Worm (Caenorhabditis elegans) whole organism, L4 larva: ENCODE measurements around the gene F40C5.1.
A peak's percentile ranks its signal among the peaks of the same experiment; 100 is the strongest.

Source experiments
- D1046.2 ChIP-seq: fragments of 200-800 bp; sonication (Bioruptor generic); IDR thresholded peaks from 2 replicates; pipeline ENCODE4 v1.3.6; 2022; ENCODE audit warnings: missing genetic modification characterization, missing compliant biosample characterization
- F26F4.8 ChIP-seq: fragments of 200-800 bp; sonication (Bioruptor generic); conservative IDR thresholded peaks from 2 replicates; pipeline ENCODE4 v1.3.6; 2022; ENCODE audit warnings: missing genetic modification characterization, missing compliant biosample characterization
- T26A8.4 ChIP-seq: fragments of 200-800 bp; sonication (Bioruptor generic); IDR thresholded peaks from 2 replicates; pipeline ENCODE4 v1.3.6; 2022; ENCODE audit warnings: missing genetic modification characterization, missing compliant biosample characterization
- Y105C5A.15 ChIP-seq: fragments of 200-800 bp; sonication (Bioruptor generic); IDR thresholded peaks from 2 replicates; pipeline ENCODE4 v1.3.6; 2022; ENCODE audit warnings: missing genetic modification characterization, missing compliant biosample characterization
- Y75B8A.6 ChIP-seq: fragments of 200-800 bp; sonication (Bioruptor generic); IDR thresholded peaks from 2 replicates; pipeline ENCODE4 v1.3.6; 2022; ENCODE audit warnings: missing genetic modification reagents, missing genetic modification characterization, missing compliant biosample characterization
- ZK337.2 ChIP-seq: fragments of 200-800 bp; sonication (Bioruptor generic); IDR thresholded peaks from 2 replicates; pipeline ENCODE4 v1.3.6; 2022; ENCODE audit warnings: missing genetic modification reagents, missing genetic modification characterization, missing compliant biosample characterization
- ZK546.5 ChIP-seq, 2 experiments: sonication (generic microtip); optimal IDR thresholded peaks; 2 replicates each; lab custom pipeline; 2017; ENCODE audit warnings: missing biosample characterization in 2 of 2, missing genetic modification characterization in 2 of 2
- aly-2 ChIP-seq: sonication (generic microtip); optimal IDR thresholded peaks from 2 replicates; lab custom pipeline; 2018; ENCODE audit warnings: missing biosample characterization, missing genetic modification characterization
- ama-1 ChIP-seq: fragments of 150-350 bp; optimal IDR thresholded peaks from 2 replicates; lab custom pipeline; 2014; ENCODE audit warnings: inconsistent platforms, mixed read lengths
- attf-4 ChIP-seq: sonication (generic microtip); optimal IDR thresholded peaks from 3 replicates; lab custom pipeline; 2017; ENCODE audit warnings: missing biosample characterization, missing genetic modification characterization
- ceh-32 ChIP-seq: sonication (generic microtip); optimal IDR thresholded peaks from 2 replicates; lab custom pipeline; 2016; ENCODE audit warnings: mild to moderate bottlenecking, missing genetic modification characterization, missing compliant biosample characterization; ENCODE audit not compliant: poor library complexity
- ceh-44 ChIP-seq: fragments of 200-800 bp; sonication (Bioruptor generic); IDR thresholded peaks from 2 replicates; pipeline ENCODE4 v1.3.6; 2022; ENCODE audit warnings: missing genetic modification reagents, missing genetic modification characterization, missing compliant biosample characterization
- ceh-62 ChIP-seq: sonication (generic microtip); optimal IDR thresholded peaks from 2 replicates; lab custom pipeline; 2017; ENCODE audit warnings: missing biosample characterization, missing genetic modification characterization
- ces-1 ChIP-seq: fragments of 150-350 bp; sonication (generic microtip); optimal IDR thresholded peaks from 4 replicates; lab custom pipeline; 2014; ENCODE audit warnings: missing biosample characterization, missing genetic modification reagents, missing genetic modification characterization
- daf-16 ChIP-seq, 3 experiments: sonication (generic microtip); optimal IDR thresholded peaks; 2 replicates each; lab custom pipeline; 2016 to 2017; ENCODE audit warnings: missing genetic modification characterization in 3 of 3, missing genetic modification reagents in 3 of 3, mild to moderate bottlenecking in 2 of 3, missing compliant biosample characterization in 2 of 3, missing biosample characterization in 1 of 3, moderate library complexity in 1 of 3
- daf-8 ChIP-seq: fragments of 200-800 bp; sonication (Bioruptor generic); IDR thresholded peaks from 2 replicates; pipeline ENCODE4 v1.3.6; 2022; ENCODE audit warnings: missing genetic modification characterization, missing compliant biosample characterization
- dmd-8 ChIP-seq: fragments of 200-800 bp; sonication (Bioruptor generic); IDR thresholded peaks from 2 replicates; pipeline ENCODE4 v1.3.6; 2022; ENCODE audit warnings: missing genetic modification characterization, missing compliant biosample characterization
- dpl-1 ChIP-seq: fragments of 150-350 bp; optimal IDR thresholded peaks from 2 replicates; lab custom pipeline; 2014; ENCODE audit warnings: missing biosample characterization, missing genetic modification reagents, missing genetic modification characterization
- egl-27 ChIP-seq: sonication (generic microtip); optimal IDR thresholded peaks from 3 replicates; lab custom pipeline; 2017; ENCODE audit warnings: missing biosample characterization, missing genetic modification reagents, missing genetic modification characterization
- gei-8 ChIP-seq: fragments of 200-800 bp; sonication (Bioruptor generic); optimal IDR thresholded peaks from 2 replicates; lab custom pipeline; 2018; ENCODE audit warnings: mild to moderate bottlenecking, missing genetic modification characterization, missing compliant biosample characterization
- hif-1 ChIP-seq, 2 experiments: sonication (generic microtip); optimal IDR thresholded peaks; 2 replicates each; lab custom pipeline; 2016 to 2017; ENCODE audit warnings: missing compliant biosample characterization in 2 of 2, missing genetic modification characterization in 2 of 2, missing genetic modification reagents in 2 of 2, missing genotype in 2 of 2, mild to moderate bottlenecking in 1 of 2
- hlh-11 ChIP-seq: fragments of 200-800 bp; sonication (Bioruptor generic); optimal IDR thresholded peaks from 2 replicates; lab custom pipeline; 2018; ENCODE audit warnings: mild to moderate bottlenecking, missing genetic modification characterization, missing compliant biosample characterization
- hlh-30 ChIP-seq: sonication (generic microtip); optimal IDR thresholded peaks from 2 replicates; lab custom pipeline; 2017; ENCODE audit warnings: antibody characterized with exemption, mild to moderate bottlenecking, missing genetic modification characterization, missing compliant biosample characterization; ENCODE audit not compliant: insufficient read depth
- hmg-1.1 ChIP-seq: fragments of 200-800 bp; sonication (Bioruptor generic); IDR thresholded peaks from 2 replicates; pipeline ENCODE4 v1.3.6; 2022; ENCODE audit warnings: missing genetic modification reagents, missing genetic modification characterization, missing compliant biosample characterization
- jun-1 ChIP-seq: fragments of 150-350 bp; optimal IDR thresholded peaks from 2 replicates; lab custom pipeline; 2014; ENCODE audit warnings: missing biosample characterization, missing genetic modification reagents, missing genetic modification characterization
- lim-7 ChIP-seq: fragments of 200-800 bp; sonication (Bioruptor generic); IDR thresholded peaks from 2 replicates; pipeline ENCODE4 v1.3.6; 2022; ENCODE audit warnings: missing genetic modification characterization, missing compliant biosample characterization
- lin-1 ChIP-seq: fragments of 200-800 bp; sonication (Bioruptor generic); IDR thresholded peaks from 2 replicates; pipeline ENCODE4 v1.3.6; 2022; ENCODE audit warnings: missing genetic modification reagents, missing genetic modification characterization, missing compliant biosample characterization
- lin-15B ChIP-seq: fragments of 150-350 bp; sonication (generic microtip); optimal IDR thresholded peaks from 3 replicates; lab custom pipeline; 2014; ENCODE audit warnings: missing biosample characterization, missing genetic modification characterization
- madf-5 ChIP-seq, 2 experiments: fragments of 200-800 bp; sonication (Bioruptor generic); IDR thresholded peaks; 2 replicates each; pipeline ENCODE4 v1.3.6; 2022; ENCODE audit warnings: missing compliant biosample characterization in 2 of 2, missing genetic modification characterization in 2 of 2
- madf-9 ChIP-seq: fragments of 200-800 bp; sonication (Bioruptor generic); conservative IDR thresholded peaks from 2 replicates; pipeline ENCODE4 v1.3.6; 2022; ENCODE audit warnings: missing genetic modification reagents, missing genetic modification characterization, missing compliant biosample characterization
- mdl-1 ChIP-seq, 2 experiments: fragments of 150-350 bp in 1 of 2; sonication (generic microtip) in 1 of 2; optimal IDR thresholded peaks; 2 replicates each; lab custom pipeline; 2014 to 2017; ENCODE audit warnings: missing biosample characterization in 2 of 2, missing genetic modification characterization in 2 of 2
- mep-1 ChIP-seq: fragments of 150-350 bp; sonication (generic microtip); optimal IDR thresholded peaks from 3 replicates; lab custom pipeline; 2014; ENCODE audit warnings: missing biosample characterization, missing genetic modification characterization
- mes-2 ChIP-seq: sonication (generic microtip); optimal IDR thresholded peaks from 2 replicates; lab custom pipeline; 2016; ENCODE audit warnings: missing genotype, mild to moderate bottlenecking, missing genetic modification characterization, missing compliant biosample characterization; ENCODE audit not compliant: poor library complexity, severe bottlenecking
- mxl-3 ChIP-seq: fragments of 200-800 bp; sonication (Bioruptor generic); optimal IDR thresholded peaks from 2 replicates; lab custom pipeline; 2018; ENCODE audit warnings: mild to moderate bottlenecking, missing genetic modification characterization, missing compliant biosample characterization
- nhr-111 ChIP-seq: fragments of 200-800 bp; sonication (Bioruptor generic); optimal IDR thresholded peaks from 2 replicates; lab custom pipeline; 2018; ENCODE audit warnings: mild to moderate bottlenecking, missing genetic modification characterization, missing compliant biosample characterization
- nhr-41 ChIP-seq: fragments of 200-800 bp; sonication (Bioruptor generic); IDR thresholded peaks from 2 replicates; pipeline ENCODE4 v1.3.6; 2022; ENCODE audit warnings: missing genetic modification reagents, missing genetic modification characterization, missing compliant biosample characterization
- nhr-77 ChIP-seq: fragments of 150-350 bp; optimal IDR thresholded peaks from 2 replicates; lab custom pipeline; 2014; ENCODE audit warnings: missing biosample characterization, missing genetic modification characterization
- pqm-1 ChIP-seq: sonication (generic microtip); optimal IDR thresholded peaks from 2 replicates; lab custom pipeline; 2017; ENCODE audit warnings: missing biosample characterization, missing genetic modification characterization
- rbr-2 ChIP-seq: sonication (generic microtip); optimal IDR thresholded peaks from 2 replicates; lab custom pipeline; 2016; ENCODE audit warnings: missing genotype, missing genetic modification characterization, missing compliant biosample characterization
- sdz-12 ChIP-seq: fragments of 200-800 bp; sonication (Bioruptor generic); optimal IDR thresholded peaks from 2 replicates; lab custom pipeline; 2018; ENCODE audit warnings: mild to moderate bottlenecking, missing genetic modification characterization, missing compliant biosample characterization
- set-16 ChIP-seq: fragments of 200-800 bp; sonication (Bioruptor generic); IDR thresholded peaks from 2 replicates; pipeline ENCODE4 v1.3.6; 2022; ENCODE audit warnings: missing genetic modification reagents, missing genetic modification characterization, missing compliant biosample characterization
- skn-1 ChIP-seq: fragments of 150-350 bp; optimal IDR thresholded peaks from 2 replicates; lab custom pipeline; 2014; ENCODE audit warnings: missing biosample characterization, missing genetic modification characterization
- snpc-4 ChIP-seq: fragments of 150-350 bp; optimal IDR thresholded peaks from 2 replicates; lab custom pipeline; 2014; ENCODE audit warnings: missing biosample characterization, missing genetic modification characterization
- spr-1 ChIP-seq: sonication (generic microtip); optimal IDR thresholded peaks from 2 replicates; lab custom pipeline; 2016; ENCODE audit warnings: mild to moderate bottlenecking, missing genetic modification characterization, missing compliant biosample characterization
- spr-3 ChIP-seq: fragments of 200-800 bp; sonication (Bioruptor generic); optimal IDR thresholded peaks from 2 replicates; lab custom pipeline; 2018; ENCODE audit warnings: mild to moderate bottlenecking, missing genetic modification characterization, missing compliant biosample characterization
- tag-97 ChIP-seq: fragments of 200-800 bp; sonication (Bioruptor generic); IDR thresholded peaks from 2 replicates; pipeline ENCODE4 v1.3.6; 2022; ENCODE audit warnings: missing genetic modification characterization, missing compliant biosample characterization
- tra-1 ChIP-seq: fragments of 200-800 bp; sonication (Bioruptor generic); IDR thresholded peaks from 2 replicates; pipeline ENCODE4 v1.3.6; 2022; ENCODE audit warnings: missing genetic modification reagents, missing genetic modification characterization, missing compliant biosample characterization
- unc-62 ChIP-seq, 3 experiments: fragments of 150-350 bp in 1 of 3; sonication (generic microtip); optimal IDR thresholded peaks in 2 of 3; peaks in 1 of 3; 1 replicate in 1 of 3; 2 replicates in 2 of 3; lab custom pipeline; 2014 to 2017; ENCODE audit warnings: missing biosample characterization in 3 of 3, missing genetic modification characterization in 3 of 3, missing genetic modification reagents in 3 of 3, missing genotype in 1 of 3
- vab-7 ChIP-seq: fragments of 200-800 bp; sonication (Bioruptor generic); IDR thresholded peaks from 2 replicates; pipeline ENCODE4 v1.3.6; 2022; ENCODE audit warnings: missing genetic modification reagents, missing genetic modification characterization, missing compliant biosample characterization
- zfp-3 ChIP-seq: fragments of 200-800 bp; sonication (Bioruptor generic); conservative IDR thresholded peaks from 2 replicates; pipeline ENCODE4 v1.3.6; 2022; ENCODE audit warnings: missing genetic modification reagents, missing genetic modification characterization, missing compliant biosample characterization

Gene F40C5.1

ce11 chrV:3586014-3586689 lies 13.6 kb downstream of the F40C5.1 start, which contains the start of the genes rpl-11.1 and T22F3.2:
Gene rpl-11.1 (minus strand): TSS chrV:3586064.
Gene T22F3.2 (plus strand): TSS chrV:3586639.
- TF ChIP-seq ZK546.5 (tag; optimal IDR thresholded peaks at IDR 0.05; lab: Kevin White, UChicago) (no peak), T26A8.4 (no peak), mep-1 (tag; lab: Kevin White, UChicago) (peak; percentile 9), nhr-77 (no peak), hmg-1.1 (GFP tag; lab: Robert Waterston, UW) (peak; percentile 42; the same call in 1 of the 2 replicates), lin-1 (GFP tag; lab: Robert Waterston, UW) (no peak), lin-15B (tag; lab: Kevin White, UChicago) (no peak), nhr-41 (no peak), hif-1 (tag; optimal IDR thresholded peaks at IDR 0.05; lab: Kevin White, UChicago) (peak in 1 of 2 experiments; percentile 34), ceh-62 (no peak), snpc-4 (tag; lab: Kevin White, UChicago) (no peak), nhr-111 (GFP tag; lab: Kevin White, UChicago) (no peak), dpl-1 (GFP tag; lab: Kevin White, UChicago) (no peak), F26F4.8 (no peak), aly-2 (tag; lab: Kevin White, UChicago) (no peak), jun-1 (tag; lab: Kevin White, UChicago) (no peak), ZK337.2 (GFP tag; lab: Robert Waterston, UW) (no peak), ces-1 (GFP tag; lab: Kevin White, UChicago) (no peak), spr-1 (tag; lab: Kevin White, UChicago) (no peak), gei-8 (GFP tag; lab: Kevin White, UChicago) (no peak), sdz-12 (GFP tag; lab: Kevin White, UChicago) (no peak), skn-1 (no peak), madf-9 (GFP tag; lab: Robert Waterston, UW) (no peak), rbr-2 (no peak), hlh-30 (tag; lab: Kevin White, UChicago) (peak; percentile 22), vab-7 (GFP tag; lab: Robert Waterston, UW) (no peak), Y105C5A.15 (GFP tag; lab: Robert Waterston, UW) (no peak), tra-1 (no peak), ama-1 (lab: Kevin White, UChicago) (no peak), lim-7 (GFP tag; lab: Robert Waterston, UW) (no peak), madf-5 (GFP tag; IDR thresholded peaks at IDR 0.05; lab: Robert Waterston, UW) (no peak), dmd-8 (GFP tag; lab: Robert Waterston, UW) (no peak), egl-27 (tag; lab: Kevin White, UChicago) (no peak), mes-2 (no peak), set-16 (GFP tag; lab: Robert Waterston, UW) (no peak), Y75B8A.6 (GFP tag; lab: Robert Waterston, UW) (no peak), mxl-3 (GFP tag; lab: Kevin White, UChicago) (no peak), ceh-44 (GFP tag; lab: Robert Waterston, UW) (no peak), pqm-1 (tag; lab: Kevin White, UChicago) (no peak), ceh-32 (tag; lab: Kevin White, UChicago) (no peak), zfp-3 (GFP tag; lab: Robert Waterston, UW) (no peak), spr-3 (GFP tag; lab: Kevin White, UChicago) (no peak), mdl-1 (tag; optimal IDR thresholded peaks at IDR 0.05; lab: Kevin White, UChicago) (peak in 1 of 2 experiments; percentile 34), tag-97 (GFP tag; lab: Robert Waterston, UW) (no peak), hlh-11 (tag; lab: Kevin White, UChicago) (peak; percentile 5), D1046.2 (GFP tag; lab: Robert Waterston, UW) (0 out of 2 replicates have a peak, but pooled peaks have one; percentile 24), unc-62 (GFP tag; optimal IDR thresholded peaks at IDR 0.05 in 1 of 2; lab: Kevin White, UChicago) (peak in 1 of 2 experiments; percentile 47), unc-62 (tag; optimal IDR thresholded peaks at IDR 0.05; lab: Kevin White, UChicago) (no peak), daf-8 (no peak), attf-4 (no peak), daf-16 (GFP tag; optimal IDR thresholded peaks at IDR 0.05; lab: Kevin White, UChicago) (no peak), daf-16 (tag; optimal IDR thresholded peaks at IDR 0.05; lab: Kevin White, UChicago) (peak; percentile 9)
